Fruit fly (Drosophila melanogaster) whole organism, embryonic: ENCODE measurements around the gene RpS20.

Source experiments
- ap ChIP-seq: fragments of 200-800 bp; sonication (Bioruptor generic); IDR thresholded peaks from 2 replicates; pipeline ENCODE4 v1.3.6; 2022; ENCODE audit warnings: missing biosample characterization, missing genetic modification characterization
- zf30C ChIP-seq: fragments of 200-800 bp; sonication (Bioruptor generic); optimal IDR thresholded peaks from 3 replicates; lab custom pipeline; 2018; ENCODE audit warnings: missing biosample characterization, mild to moderate bottlenecking, missing genetic modification characterization

DNA sequence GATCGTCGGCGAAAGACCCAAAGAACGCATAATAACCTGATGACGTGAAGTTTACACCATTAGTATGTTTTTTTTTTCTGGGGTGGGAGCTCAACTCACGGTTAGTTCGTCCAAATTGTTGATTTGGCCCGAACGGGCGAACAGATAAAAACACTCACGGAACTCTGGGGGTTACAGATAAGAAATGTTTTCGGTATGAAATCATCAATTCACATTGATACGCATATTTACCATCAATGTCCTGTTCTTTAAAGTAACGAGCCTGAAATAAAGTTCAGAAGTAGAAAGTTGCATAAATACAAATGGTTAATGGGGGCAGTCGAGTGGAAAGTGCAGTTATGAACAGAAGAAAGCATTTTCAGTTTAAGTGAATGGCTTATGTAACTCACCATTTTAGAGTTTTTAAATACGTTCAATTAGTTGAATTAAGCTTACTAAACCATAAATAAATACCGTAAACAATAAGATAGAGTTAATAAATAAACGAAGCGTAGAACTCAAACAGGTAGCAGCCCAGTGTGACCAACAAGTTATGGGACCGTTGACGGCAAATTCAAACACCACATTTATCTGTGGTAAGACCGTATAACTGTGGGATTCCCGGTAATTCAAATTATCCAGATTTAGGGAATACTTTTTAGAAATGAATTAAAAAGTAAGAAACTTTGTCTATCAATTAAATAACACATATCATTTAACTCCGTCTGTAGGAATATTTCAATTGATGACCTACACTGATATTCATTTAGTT lies 1.9 kb downstream of the RpS20 start, which contains the start of gene CG17272:
- TF ChIP-seq zf30C (GFP tag; lab: Kevin White, UChicago) (no peak), ap (GFP tag; lab: Robert Waterston, UW) (no peak)
